Fruit fly (Drosophila melanogaster): ENCODE data around the gene CG14965.

CG14965 gene

dm6 chr3L:3165399-3165798 lies 26.9 kb downstream of the CG14965 start:
- TF ChIP-seq vri (GFP tag; optimal IDR thresholded peaks at IDR 0.05) = peak; percentile 15
- no peak for TF ChIP-seq acj6 (GFP tag; optimal IDR thresholded peaks at IDR 0.05)

- TF ChIP-seq Eip75B (GFP tag; optimal IDR thresholded peaks at IDR 0.05) (no peak), CG8119 (GFP tag; IDR thresholded peaks at IDR 0.05) (no peak), dsx (GFP tag; optimal IDR thresholded peaks at IDR 0.05; ENCODE audit: poor library complexity, severe bottlenecking) (no peak), Ets96B (tag; optimal IDR thresholded peaks at IDR 0.05) (no peak), Sox14 (GFP tag; optimal IDR thresholded peaks at IDR 0.05) (peak; percentile 27), topi (GFP tag; optimal IDR thresholded peaks at IDR 0.05) (no peak), CG31627 (GFP tag; optimal IDR thresholded peaks at IDR 0.05) (peak; percentile 23), CG1621 (tag; optimal IDR thresholded peaks at IDR 0.05) (peak; percentile 67), Sox102F (GFP tag; optimal IDR thresholded peaks at IDR 0.05) (no peak), CG9139 (GFP tag; optimal IDR thresholded peaks at IDR 0.05) (no peak), CG10669 (GFP tag; optimal IDR thresholded peaks at IDR 0.05) (no peak), vri (GFP tag; optimal IDR thresholded peaks at IDR 0.05) (no peak), net (GFP tag; optimal IDR thresholded peaks at IDR 0.05) (no peak), Hr39 (GFP tag; optimal IDR thresholded peaks at IDR 0.05) (peak; percentile 33), CG6854 (GFP tag; optimal IDR thresholded peaks at IDR 0.05) (no peak), CG11762 (GFP tag; optimal IDR thresholded peaks at IDR 0.05; ENCODE audit: insufficient read depth) (no peak), CG6808 (GFP tag; optimal IDR thresholded peaks at IDR 0.05) (no peak), CG11902 (GFP tag; optimal IDR thresholded peaks at IDR 0.05) (no peak), Ets21C (GFP tag; optimal IDR thresholded peaks at IDR 0.05) (peak; percentile 20), Met (GFP tag; optimal IDR thresholded peaks at IDR 0.05) (no peak), esn (GFP tag; optimal IDR thresholded peaks at IDR 0.05) (peak; percentile 48), cyc (GFP tag; optimal IDR thresholded peaks at IDR 0.05) (peak; percentile 36), CG15336 (GFP tag; IDR thresholded peaks at IDR 0.05) (no peak), CG3032 (tag; optimal IDR thresholded peaks at IDR 0.05) (no peak), Smox (GFP tag; optimal IDR thresholded peaks at IDR 0.05) (no peak), svp (GFP tag) (no peak), CG10631 (GFP tag; optimal IDR thresholded peaks at IDR 0.05) (no peak), lz (GFP tag; optimal IDR thresholded peaks at IDR 0.05) (peak; percentile 29), CG6792 (GFP tag; optimal IDR thresholded peaks at IDR 0.05) (peak; percentile 5), Sox15 (GFP tag; optimal IDR thresholded peaks at IDR 0.05) (no peak), CG7368 (GFP tag; optimal IDR thresholded peaks at IDR 0.05) (no peak), CG4318 (GFP tag; optimal IDR thresholded peaks at IDR 0.05) (no peak), fd59A (GFP tag; optimal IDR thresholded peaks at IDR 0.05) (no peak), pdm3 (GFP tag; optimal IDR thresholded peaks at IDR 0.05) (no peak)
Measured at dm6 chr3L:3164951-3165350, 27.3 kb downstream of the CG14965 start, which contains the start of gene CG32280. TSS of gene CG32280 (plus strand) at chr3L:3165181.

- TF ChIP-seq CG1621 (tag; optimal IDR thresholded peaks at IDR 0.05) (no peak), CG10631 (GFP tag; optimal IDR thresholded peaks at IDR 0.05) (no peak), CG10669 (GFP tag; optimal IDR thresholded peaks at IDR 0.05) (no peak), CG8319 (GFP tag; optimal IDR thresholded peaks at IDR 0.05) (no peak), ss (GFP tag; optimal IDR thresholded peaks at IDR 0.05) (no peak), CG11902 (GFP tag; optimal IDR thresholded peaks at IDR 0.05) (no peak), topi (GFP tag; optimal IDR thresholded peaks at IDR 0.05) (no peak), Met (GFP tag; optimal IDR thresholded peaks at IDR 0.05) (no peak), vri (GFP tag; optimal IDR thresholded peaks at IDR 0.05) (no peak), achi (GFP tag; optimal IDR thresholded peaks at IDR 0.05) (no peak), spab (GFP tag; optimal IDR thresholded peaks at IDR 0.05) (no peak), OdsH (GFP tag; optimal IDR thresholded peaks at IDR 0.05) (no peak), CG11294 (GFP tag; IDR thresholded peaks at IDR 0.05) (no peak), cyc (GFP tag; optimal IDR thresholded peaks at IDR 0.05) (no peak), CG8632 (GFP tag; optimal IDR thresholded peaks at IDR 0.05) (no peak), Sox14 (GFP tag; optimal IDR thresholded peaks at IDR 0.05) (no peak), CG11762 (GFP tag; optimal IDR thresholded peaks at IDR 0.05; ENCODE audit: insufficient read depth) (no peak), CG6276 (GFP tag; optimal IDR thresholded peaks at IDR 0.05) (no peak), Hr4 (GFP tag; optimal IDR thresholded peaks at IDR 0.05) (no peak), CG6854 (GFP tag; optimal IDR thresholded peaks at IDR 0.05) (no peak)
Measured at dm6 chr3L:3162584-3162983, 29.7 kb downstream of the CG14965 start.

Measured in whole organism, prepupa.